Fruit fly (Drosophila melanogaster) whole organism, larva: ENCODE data around the gene VhaPPA1-2.

ENCODE experiments used
- noc ChIP-seq: fragments of 200-800 bp; sonication (Bioruptor generic); optimal IDR thresholded peaks from 3 replicates; lab custom pipeline; 2019; ENCODE audit warnings: missing biosample characterization, mild to moderate bottlenecking, missing genetic modification characterization, moderate library complexity

Gene VhaPPA1-2

DNA sequence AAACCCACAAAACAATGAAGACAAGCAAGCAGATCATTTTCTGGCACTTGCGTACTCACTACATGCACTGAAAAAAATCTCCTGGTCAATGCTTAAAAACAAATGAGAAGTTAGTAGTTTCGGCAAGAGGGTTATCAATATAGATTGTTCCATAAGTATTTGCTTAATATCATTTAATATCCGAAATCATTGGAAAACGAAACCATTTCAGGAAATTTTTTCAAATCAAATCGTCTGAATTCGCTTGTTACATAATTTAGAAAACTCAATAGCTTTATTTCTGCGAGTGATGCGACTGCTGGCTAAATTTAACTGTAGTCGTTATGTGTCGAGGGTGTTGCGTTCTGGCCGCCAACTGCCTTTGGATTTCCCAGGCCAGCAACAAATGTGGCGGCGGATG, 21.9 kb downstream of the VhaPPA1-2 start:
- no peak for TF ChIP-seq noc

DNA sequence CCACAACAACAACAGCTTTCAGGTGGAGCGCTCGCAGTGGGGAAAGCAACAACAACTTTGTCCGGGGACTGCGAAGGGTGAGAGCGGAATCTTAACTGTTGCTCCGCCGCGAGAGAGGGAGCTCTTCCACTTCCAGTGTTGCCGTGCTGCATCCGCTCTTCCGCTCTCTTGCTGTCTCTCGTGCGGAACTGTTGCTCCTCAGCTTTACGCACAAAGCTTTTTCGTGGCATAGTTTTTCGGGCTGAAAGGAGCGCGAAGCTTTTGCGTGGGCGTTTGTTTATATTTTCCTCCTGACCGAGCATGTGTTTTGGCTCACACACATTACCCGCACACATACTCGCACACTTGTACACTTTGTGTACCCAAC, 24.1 kb downstream of the VhaPPA1-2 start:
- no peak for TF ChIP-seq noc

DNA sequence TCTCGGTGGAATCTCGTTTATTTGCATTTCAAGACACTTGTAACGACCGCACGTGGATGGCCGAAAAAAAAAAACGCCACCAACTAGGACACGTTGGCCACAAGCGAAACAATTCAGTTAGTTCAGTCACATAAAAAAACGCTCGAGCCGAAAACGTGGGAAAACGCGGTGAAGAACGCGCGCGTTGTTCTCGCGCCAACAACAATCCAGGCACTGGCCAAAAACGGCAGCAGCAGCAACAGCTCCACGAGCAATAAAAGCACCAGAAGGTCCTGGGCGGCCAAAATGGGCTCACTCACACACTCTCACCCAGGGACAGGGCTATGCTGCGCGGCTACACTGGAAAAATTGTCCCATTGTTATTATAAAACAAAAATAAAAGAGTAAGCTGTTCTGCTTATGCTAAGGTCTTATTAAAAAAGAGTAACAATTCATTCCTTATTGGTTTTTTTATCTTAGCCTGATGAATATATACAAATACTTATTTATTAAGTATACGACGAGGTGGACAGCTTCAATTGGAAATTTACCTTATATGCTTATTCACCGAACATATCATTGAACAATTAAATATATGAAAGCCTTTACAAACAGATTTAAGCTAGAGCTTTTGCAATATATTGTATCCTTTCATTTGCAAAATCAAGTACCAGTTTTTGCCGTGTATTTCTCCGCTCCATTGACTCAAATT, 24.7 kb downstream of the VhaPPA1-2 start, which contains the start of gene btsz:
btsz (minus strand) TSS at position 215 of the 691 bp plus-strand sequence.
- no peak for TF ChIP-seq noc

DNA sequence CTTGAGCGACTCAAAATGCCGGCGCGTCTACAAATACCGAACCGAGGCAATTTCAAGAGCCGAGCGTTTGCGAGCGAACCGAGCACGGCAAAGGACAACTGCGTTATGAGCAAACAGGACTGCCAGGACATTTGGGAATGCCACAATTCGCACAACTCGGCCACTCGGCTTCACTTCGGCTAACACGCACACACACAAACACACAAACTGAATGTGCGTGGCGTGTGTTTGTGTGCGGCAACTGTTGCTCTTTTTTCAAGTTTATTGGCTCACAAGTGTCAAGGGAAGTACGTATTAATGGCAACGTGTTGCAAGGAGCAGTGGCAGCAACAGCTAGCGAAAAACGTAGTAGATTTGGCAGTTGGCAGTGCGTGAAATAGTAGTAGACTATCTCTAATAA, 26.7 kb downstream of the VhaPPA1-2 start:
- TF ChIP-seq noc: no peak

DNA sequence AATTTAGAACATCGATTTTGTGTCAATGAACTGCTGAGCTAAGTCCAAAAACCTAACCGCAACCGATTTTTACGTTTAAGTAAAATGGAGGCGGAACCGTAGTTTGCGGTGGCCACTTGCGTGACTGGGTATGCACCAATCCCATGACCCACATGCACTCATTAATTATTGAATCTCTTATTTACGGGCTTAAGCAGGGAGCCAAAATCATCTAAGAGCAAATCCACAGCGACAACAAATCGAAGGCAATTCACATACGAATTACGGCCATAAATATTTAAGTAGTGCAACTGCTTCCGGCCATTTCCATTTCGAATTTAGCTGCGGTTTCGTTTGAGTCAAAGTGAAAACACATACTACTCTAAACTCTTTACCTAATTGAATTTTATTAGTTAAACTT, 35.3 kb downstream of the VhaPPA1-2 start:
- no peak for TF ChIP-seq noc

DNA sequence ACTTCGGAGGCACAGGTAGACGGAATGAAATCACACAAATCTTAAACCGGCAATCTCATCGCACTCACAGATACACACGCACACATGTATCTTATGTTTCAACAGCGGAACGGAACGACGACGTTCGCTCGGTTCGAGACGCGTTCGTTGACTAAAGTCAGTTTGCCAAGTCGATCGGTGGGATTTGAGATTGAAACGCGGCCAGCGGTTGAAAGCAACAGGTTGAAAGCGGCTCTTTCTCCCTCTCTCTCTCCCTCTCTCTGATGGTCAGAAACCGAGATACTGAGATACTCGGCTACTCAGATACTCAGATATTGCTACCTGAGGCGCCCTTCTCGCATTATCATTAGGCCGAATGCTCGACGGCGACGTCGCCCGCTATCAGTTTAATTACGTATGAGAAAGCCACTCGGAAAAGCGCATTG, 46.3 kb downstream of the VhaPPA1-2 start:
- peak; percentile 48 for TF ChIP-seq noc

DNA sequence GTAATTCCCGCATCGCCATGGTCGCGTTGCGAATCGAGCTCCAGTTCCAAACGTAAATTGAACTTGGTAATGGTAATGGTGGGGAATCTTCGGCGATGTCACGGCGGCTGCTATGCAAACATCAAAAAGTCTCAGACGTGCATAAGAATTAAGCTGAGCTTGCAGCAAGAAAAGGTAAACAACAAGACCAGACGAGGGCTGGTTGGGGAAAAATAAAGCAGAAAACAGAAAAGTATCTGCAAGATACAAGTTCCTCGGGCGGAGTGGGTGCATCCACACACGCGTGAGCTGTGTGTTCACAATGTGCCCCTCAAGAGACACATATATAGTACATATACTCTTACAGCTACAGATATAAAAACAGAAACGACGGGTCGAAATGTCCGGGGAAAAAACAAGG, 47.5 kb downstream of the VhaPPA1-2 start:
- no peak for TF ChIP-seq noc
